Fruit fly (Drosophila melanogaster): Measurements from ENCODE around the gene svr.
A peak's percentile ranks its signal among the peaks of the same experiment; 100 is the strongest.

Gene svr

DNA sequence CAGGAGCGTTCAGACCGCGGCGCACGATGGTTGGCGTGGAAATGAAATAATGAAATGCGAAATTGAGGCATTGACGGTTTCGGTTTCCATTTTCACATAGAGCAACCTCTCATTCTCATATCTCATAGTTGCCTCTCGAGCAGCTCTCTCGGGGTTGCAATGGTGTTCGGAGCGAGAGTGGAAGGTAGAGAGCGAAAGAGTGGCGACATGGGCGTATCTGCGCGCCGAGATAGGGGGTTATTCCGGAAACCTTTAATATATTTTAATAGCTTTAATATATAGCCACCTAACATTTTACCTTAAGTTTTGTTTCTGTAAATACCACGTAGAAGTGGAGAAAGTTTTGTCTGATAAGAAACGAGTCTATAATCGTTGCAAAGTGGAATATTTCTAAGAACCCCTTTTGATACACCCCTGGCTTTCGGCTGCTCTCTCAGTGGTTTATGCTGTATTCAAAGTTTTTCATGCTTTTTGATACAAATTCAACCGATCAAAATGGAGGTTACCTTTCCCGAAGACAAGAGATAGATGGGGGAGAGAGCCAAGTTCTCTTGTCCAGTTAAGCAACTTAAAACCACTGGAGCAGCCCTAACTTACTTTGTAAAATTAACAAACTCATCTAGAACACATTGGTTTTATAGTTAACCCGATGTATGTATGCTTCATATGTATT, 27.1 kb downstream of the svr start, which contains the start of gene elav (continued):
- TF ChIP-seq CG6808 (GFP tag; optimal IDR thresholded peaks at IDR 0.05) (peak; percentile 98), eg (GFP tag; IDR thresholded peaks at IDR 0.05) (peak; percentile 98), achi (GFP tag; optimal IDR thresholded peaks at IDR 0.05) (peak; percentile 97), Hr39 (GFP tag; optimal IDR thresholded peaks at IDR 0.05) (peak; percentile 96), ss (GFP tag; optimal IDR thresholded peaks at IDR 0.05) (peak; percentile 98), CG1621 (tag; optimal IDR thresholded peaks at IDR 0.05) (peak; percentile 94), CG8119 (GFP tag; IDR thresholded peaks at IDR 0.05) (peak; percentile 99), CG16779 (tag; optimal IDR thresholded peaks at IDR 0.05) (peak; percentile 97), CG10631 (GFP tag; optimal IDR thresholded peaks at IDR 0.05) (peak; percentile 97), salr (GFP tag; optimal IDR thresholded peaks at IDR 0.05) (peak; percentile 92 to 94), CG8632 (GFP tag; optimal IDR thresholded peaks at IDR 0.05) (peak; percentile 97), CG6276 (GFP tag; optimal IDR thresholded peaks at IDR 0.05) (peak; percentile 98), Ets96B (tag; optimal IDR thresholded peaks at IDR 0.05) (peak; percentile 97), net (GFP tag; optimal IDR thresholded peaks at IDR 0.05) (peak; percentile 98), dac (GFP tag; optimal IDR thresholded peaks at IDR 0.05) (peak; percentile 97), CG32006 (GFP tag; optimal IDR thresholded peaks at IDR 0.05) (peak; percentile 98), acj6 (GFP tag; optimal IDR thresholded peaks at IDR 0.05) (peak; percentile 98), CG4318 (GFP tag; optimal IDR thresholded peaks at IDR 0.05) (peak; percentile 96), CG9139 (GFP tag; optimal IDR thresholded peaks at IDR 0.05) (peak; percentile 96), lz (GFP tag; optimal IDR thresholded peaks at IDR 0.05) (peak; percentile 98), CG10669 (GFP tag; optimal IDR thresholded peaks at IDR 0.05) (peak; percentile 97), CG34406 (GFP tag; optimal IDR thresholded peaks at IDR 0.05) (peak; percentile 97), Sox15 (GFP tag; optimal IDR thresholded peaks at IDR 0.05) (peak; percentile 95), CG11902 (GFP tag; optimal IDR thresholded peaks at IDR 0.05) (peak; percentile 95), Sox102F (GFP tag; optimal IDR thresholded peaks at IDR 0.05) (peak; percentile 98)

DNA sequence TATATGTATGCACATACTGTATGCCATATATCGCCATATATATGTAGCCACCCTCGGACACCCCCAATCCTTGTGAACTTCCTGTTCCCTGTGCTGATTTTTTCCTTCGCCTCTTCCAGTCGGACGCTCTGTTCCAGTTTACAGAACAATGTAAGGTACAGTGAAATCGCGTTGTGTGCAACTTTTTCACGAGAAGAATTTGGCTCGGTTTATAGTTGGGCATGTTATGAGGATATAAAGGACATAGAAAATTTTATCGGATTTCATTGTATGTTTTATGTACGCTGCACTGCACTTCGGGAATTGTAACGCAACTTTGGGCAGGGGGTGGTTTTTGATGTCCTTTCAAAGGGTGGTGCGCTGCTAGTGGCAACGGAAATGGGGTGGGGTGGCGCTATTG, 28.1 kb downstream of the svr start:
- no peak for TF ChIP-seq pdm3 (GFP tag; optimal IDR thresholded peaks at IDR 0.05)
- TF ChIP-seq OdsH (GFP tag; optimal IDR thresholded peaks at IDR 0.05): no peak
- TF ChIP-seq Blimp-1 (GFP tag; optimal IDR thresholded peaks at IDR 0.05): no peak
- peak; percentile 39 for TF ChIP-seq dsx (GFP tag; optimal IDR thresholded peaks at IDR 0.05; ENCODE audit: poor library complexity, severe bottlenecking)
- TF ChIP-seq CG6163 (GFP tag; IDR thresholded peaks at IDR 0.05): peak; percentile 34; the same call in 1 of the 3 replicates
- TF ChIP-seq CG3919 (GFP tag; optimal IDR thresholded peaks at IDR 0.05): peak; percentile 11
- TF ChIP-seq dac (GFP tag; optimal IDR thresholded peaks at IDR 0.05): no peak
- no peak for TF ChIP-seq CG11294 (GFP tag; IDR thresholded peaks at IDR 0.05)
- peak; percentile 10 for TF ChIP-seq CG32006 (GFP tag; optimal IDR thresholded peaks at IDR 0.05)
- no peak for TF ChIP-seq topi (GFP tag; optimal IDR thresholded peaks at IDR 0.05)
- TF ChIP-seq Eip78C (GFP tag): peak; percentile 41
- no peak for TF ChIP-seq CG6854 (GFP tag; optimal IDR thresholded peaks at IDR 0.05)
- no peak for TF ChIP-seq Sox102F (GFP tag; optimal IDR thresholded peaks at IDR 0.05)
- TF ChIP-seq CG8632 (GFP tag; optimal IDR thresholded peaks at IDR 0.05): no peak
- no peak for TF ChIP-seq CG1621 (tag; optimal IDR thresholded peaks at IDR 0.05)
- no peak for TF ChIP-seq Smox (GFP tag; optimal IDR thresholded peaks at IDR 0.05)
- TF ChIP-seq CG8119 (GFP tag; IDR thresholded peaks at IDR 0.05): no peak
- no peak for TF ChIP-seq CG7368 (GFP tag; optimal IDR thresholded peaks at IDR 0.05)
- no peak for TF ChIP-seq spab (GFP tag; optimal IDR thresholded peaks at IDR 0.05)
- TF ChIP-seq vri (GFP tag; optimal IDR thresholded peaks at IDR 0.05): no peak
- TF ChIP-seq Ets96B (tag; optimal IDR thresholded peaks at IDR 0.05): no peak
- TF ChIP-seq ss (GFP tag; optimal IDR thresholded peaks at IDR 0.05): no peak
- peak; percentile 23 for TF ChIP-seq esn (GFP tag; optimal IDR thresholded peaks at IDR 0.05)
- no peak for TF ChIP-seq fkh (GFP tag; optimal IDR thresholded peaks at IDR 0.05)
- TF ChIP-seq net (GFP tag; optimal IDR thresholded peaks at IDR 0.05): no peak
- TF ChIP-seq cyc (GFP tag; optimal IDR thresholded peaks at IDR 0.05): no peak

Data from whole organism, prepupa.